Worm (Caenorhabditis elegans): ENCODE measurements around the gene ceh-43.

The ceh-43 gene

ce11 chrIII:4397115-4397514 is 52.6 kb downstream of the ceh-43 start, which contains the start of gene R07E5.5:
Gene R07E5.5, plus strand, starts transcription at chrIII:4397415.
- TF ChIP-seq tbx-8 (GFP tag; optimal IDR thresholded peaks at IDR 0.05) (no peak), hlh-1 (tag; optimal IDR thresholded peaks at IDR 0.05) (no peak), unc-120 (tag; optimal IDR thresholded peaks at IDR 0.05; ENCODE audit: poor library complexity, severe bottlenecking) (no peak), lin-32 (GFP tag; optimal IDR thresholded peaks at IDR 0.05) (no peak), drap-1 (GFP tag; optimal IDR thresholded peaks at IDR 0.05) (no peak), unc-39 (tag; optimal IDR thresholded peaks at IDR 0.05) (no peak), nhr-237 (tag; optimal IDR thresholded peaks at IDR 0.05) (no peak)

Data from whole organism, mixed stage, embryonic.